Worm (Caenorhabditis elegans): ENCODE data around the gene T14F9.2.

T14F9.2 gene

DNA sequence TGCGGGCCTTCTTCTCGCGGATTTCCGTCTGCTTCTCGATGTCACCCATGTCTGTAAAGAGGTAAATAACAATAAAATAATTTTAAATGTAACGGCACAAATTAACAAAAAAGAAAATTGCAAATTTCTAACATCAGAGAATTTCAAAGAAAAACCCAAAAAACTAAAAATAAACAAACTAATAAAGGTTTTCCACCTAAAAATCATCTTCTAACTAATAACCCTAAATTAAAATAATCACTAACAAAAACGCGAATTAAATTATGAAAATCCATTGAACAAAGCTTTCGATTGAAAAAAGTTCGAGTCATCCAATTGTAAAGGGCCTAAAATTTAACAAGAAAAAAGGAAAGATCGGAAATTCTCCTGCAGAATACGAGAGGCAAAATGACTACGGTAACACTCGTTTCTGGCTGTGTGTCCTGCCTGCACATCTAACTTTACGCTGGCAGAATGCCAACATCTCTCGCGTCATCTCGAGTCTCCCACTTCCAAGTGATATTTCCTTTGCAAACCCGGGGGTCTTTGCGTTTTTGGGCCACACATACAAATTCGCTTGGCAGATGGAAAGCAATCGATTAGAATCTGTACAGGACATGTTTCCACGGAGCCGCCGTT lies 8.6 kb downstream of the T14F9.2 start, which contains the start of gene rpl-11.2 (continued):
- peak; percentile 98 for TF ChIP-seq nhr-90 (tag; optimal IDR thresholded peaks at IDR 0.05; ENCODE audit: poor library complexity)
- peak; percentile 98 for TF ChIP-seq lin-14 (GFP tag; optimal IDR thresholded peaks at IDR 0.05)
- TF ChIP-seq tlp-1 (tag; optimal IDR thresholded peaks at IDR 0.05) = no peak
- TF ChIP-seq unc-86 (tag; optimal IDR thresholded peaks at IDR 0.05) = peak; percentile 96
- peak; percentile 56 for TF ChIP-seq nhr-12 (tag; optimal IDR thresholded peaks at IDR 0.05)
- TF ChIP-seq egl-13 (tag; optimal IDR thresholded peaks at IDR 0.05) = peak; percentile 93
- TF ChIP-seq vab-15 (tag; optimal IDR thresholded peaks at IDR 0.05) = peak; percentile 90
- peak; percentile 82 for TF ChIP-seq sup-37 (GFP tag; optimal IDR thresholded peaks at IDR 0.05)
- TF ChIP-seq blmp-1 (tag; optimal IDR thresholded peaks at IDR 0.05) = peak; percentile 90
- TF ChIP-seq jun-1 (tag; optimal IDR thresholded peaks at IDR 0.05) = peak; percentile 97
- TF ChIP-seq mdl-1 (tag; optimal IDR thresholded peaks at IDR 0.05) = peak in 1 of 2 experiments; percentile 96
- TF ChIP-seq mab-9 (GFP tag; IDR thresholded peaks at IDR 0.05) = peak; percentile 88
- TF ChIP-seq nhr-11 (tag; optimal IDR thresholded peaks at IDR 0.05) = peak; percentile 94
- peak; percentile 94 for TF ChIP-seq irx-1 (tag; optimal IDR thresholded peaks at IDR 0.05)
- peak; percentile 99 for TF ChIP-seq unc-130 (tag; optimal IDR thresholded peaks at IDR 0.05)
- peak; percentile 93 for TF ChIP-seq grh-1 (GFP tag; IDR thresholded peaks at IDR 0.05)
- TF ChIP-seq aha-1 (tag; optimal IDR thresholded peaks at IDR 0.05) = peak; percentile 73
- peak; percentile 95 to 99 (median 96) for TF ChIP-seq elt-3 (tag; optimal IDR thresholded peaks at IDR 0.05)
- peak; percentile 99 for TF ChIP-seq mep-1 (tag; optimal IDR thresholded peaks at IDR 0.05)
- TF ChIP-seq unc-98 (GFP tag; IDR thresholded peaks at IDR 0.05) = peak; percentile 20; the same call in 1 of the 2 replicates
- TF ChIP-seq ceh-8 (GFP tag; optimal IDR thresholded peaks at IDR 0.05) = peak; percentile 87
- peak; percentile 94 for TF ChIP-seq ztf-4 (tag; optimal IDR thresholded peaks at IDR 0.05)
- TF ChIP-seq nhr-77 (tag; optimal IDR thresholded peaks at IDR 0.05) = peak; percentile 98
- peak; percentile 68 for TF ChIP-seq F16B12.6 (tag; optimal IDR thresholded peaks at IDR 0.05)
- TF ChIP-seq lin-35 (GFP tag; optimal IDR thresholded peaks at IDR 0.05) = peak; percentile 89 to 95
- peak; percentile 97 for TF ChIP-seq fkh-8 (tag; optimal IDR thresholded peaks at IDR 0.05)
- peak; percentile 92 for TF ChIP-seq mef-2 (tag; optimal IDR thresholded peaks at IDR 0.05)
- TF ChIP-seq lsy-2 (tag; optimal IDR thresholded peaks at IDR 0.05) = peak; percentile 99 to 100
- TF ChIP-seq nhr-71 (tag; optimal IDR thresholded peaks at IDR 0.05) = peak; percentile 99
- TF ChIP-seq C34B4.2 (tag; optimal IDR thresholded peaks at IDR 0.05) = no peak
- TF ChIP-seq C16A3.4 (tag; optimal IDR thresholded peaks at IDR 0.05) = peak; percentile 99
- peak; percentile 83 for TF ChIP-seq sox-4 (tag; optimal IDR thresholded peaks at IDR 0.05)
- TF ChIP-seq ces-1 (GFP tag; optimal IDR thresholded peaks at IDR 0.05) = no peak
- TF ChIP-seq efl-3 (GFP tag; optimal IDR thresholded peaks at IDR 0.05) = peak; percentile 11
- peak; percentile 75 for TF ChIP-seq C04F5.9 (tag; optimal IDR thresholded peaks at IDR 0.05)
- TF ChIP-seq unc-62 (GFP tag; optimal IDR thresholded peaks at IDR 0.05) = no peak
- TF ChIP-seq nhr-237 (tag; optimal IDR thresholded peaks at IDR 0.05) = peak; percentile 94
- TF ChIP-seq nhr-20 (tag; optimal IDR thresholded peaks at IDR 0.05) = peak; percentile 99
- peak; percentile 99 for TF ChIP-seq skn-1 (tag; optimal IDR thresholded peaks at IDR 0.05)
- peak; percentile 98 for TF ChIP-seq nhr-47 (tag; optimal IDR thresholded peaks at IDR 0.05)
- no peak for TF ChIP-seq ceh-63 (GFP tag; optimal IDR thresholded peaks at IDR 0.05)
- peak; percentile 60 to 88 for TF ChIP-seq egl-27 (tag; optimal IDR thresholded peaks at IDR 0.05)
- TF ChIP-seq hlh-17 (GFP tag; optimal IDR thresholded peaks at IDR 0.05; ENCODE audit: borderline replicate concordance) = no peak
- peak; percentile 97 for TF ChIP-seq rnt-1 (tag; optimal IDR thresholded peaks at IDR 0.05)
- TF ChIP-seq snu-23 (GFP tag; optimal IDR thresholded peaks at IDR 0.05) = peak; percentile 99
